Worm (Caenorhabditis elegans): ENCODE results near the gene C08F8.9.
A peak's percentile ranks its signal among the peaks of the same experiment; 100 is the strongest.

Gene C08F8.9

DNA sequence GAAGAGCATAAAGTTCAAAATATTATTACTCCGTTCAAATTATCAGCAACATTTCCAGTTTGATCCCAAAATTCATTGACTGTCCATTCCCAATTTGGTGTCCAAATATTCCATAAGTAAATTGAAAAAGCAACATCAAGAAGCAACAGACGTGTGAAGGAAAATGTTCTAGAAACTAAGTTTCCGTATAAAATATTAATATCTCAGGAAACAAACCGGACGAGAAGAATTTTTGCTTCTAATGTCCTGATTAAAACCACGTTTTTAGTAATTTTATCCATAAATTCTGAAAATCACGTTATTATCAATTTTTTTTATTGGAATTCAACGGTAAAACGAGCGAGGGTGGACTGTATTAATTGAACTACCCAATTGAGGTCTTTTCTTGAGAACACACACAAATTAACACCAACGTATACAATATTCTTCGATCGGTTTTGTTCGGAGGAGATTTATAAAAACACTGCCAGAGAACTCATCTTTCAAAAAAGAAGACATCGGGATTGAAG is 31.4 kb downstream of the C08F8.9 start, which contains the start of gene pigq-1:
pigq-1 (minus strand) TSS at position 286 of the 509 bp plus-strand sequence.
- TF ChIP-seq ttx-3 (tag; optimal IDR thresholded peaks at IDR 0.05) = no peak
- TF ChIP-seq lin-11 (tag; optimal IDR thresholded peaks at IDR 0.05) = no peak
- TF ChIP-seq dve-1 (tag; optimal IDR thresholded peaks at IDR 0.05) = no peak
- TF ChIP-seq eyg-1 (tag; optimal IDR thresholded peaks at IDR 0.05) = no peak
- TF ChIP-seq ahr-1 (tag; optimal IDR thresholded peaks at IDR 0.05) = no peak
- TF ChIP-seq lim-6 (tag; optimal IDR thresholded peaks at IDR 0.05) = no peak
- TF ChIP-seq sox-2 (GFP tag; IDR thresholded peaks at IDR 0.05) = no peak
- TF ChIP-seq unc-3 (GFP tag; conservative IDR thresholded peaks at IDR 0.05) = no peak
- no peak for TF ChIP-seq unc-3 (tag; optimal IDR thresholded peaks at IDR 0.05)
- no peak for TF ChIP-seq hlh-6 (tag; optimal IDR thresholded peaks at IDR 0.05)
- TF ChIP-seq elt-2 (tag; optimal IDR thresholded peaks at IDR 0.05) = no peak
- TF ChIP-seq pax-1 (tag; optimal IDR thresholded peaks at IDR 0.05) = no peak
- no peak for TF ChIP-seq che-1 (tag; optimal IDR thresholded peaks at IDR 0.05)
- no peak for TF ChIP-seq unc-42 (tag; optimal IDR thresholded peaks at IDR 0.05)

DNA sequence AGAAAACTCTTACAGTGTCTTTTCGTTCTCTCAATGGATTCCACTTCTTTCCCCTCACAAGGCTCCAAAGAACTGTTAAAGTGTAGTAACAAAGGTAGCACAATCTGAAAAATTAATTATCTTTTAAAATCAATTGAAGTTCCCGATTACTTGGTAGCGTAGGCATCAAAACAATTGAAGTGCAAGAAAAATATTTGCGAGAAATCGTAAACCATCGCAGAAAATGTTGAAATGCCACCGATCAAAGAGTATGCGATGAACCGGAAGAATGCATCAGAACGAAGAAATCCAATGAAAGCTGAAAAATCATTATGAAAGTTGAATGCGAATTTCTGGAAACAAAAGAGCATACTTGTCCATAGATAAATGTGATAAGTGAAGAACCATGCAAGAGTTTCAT is 31.9 kb downstream of the C08F8.9 start:
- TF ChIP-seq ceh-19 (GFP tag; optimal IDR thresholded peaks at IDR 0.05) = no peak
- TF ChIP-seq tbx-2 (tag; optimal IDR thresholded peaks at IDR 0.05) = no peak
- no peak for TF ChIP-seq ahr-1 (tag; optimal IDR thresholded peaks at IDR 0.05)
- TF ChIP-seq madf-2 (tag; optimal IDR thresholded peaks at IDR 0.05) = no peak
- TF ChIP-seq ceh-18 (tag; optimal IDR thresholded peaks at IDR 0.05) = no peak
- no peak for TF ChIP-seq hlh-6 (tag; optimal IDR thresholded peaks at IDR 0.05)

DNA sequence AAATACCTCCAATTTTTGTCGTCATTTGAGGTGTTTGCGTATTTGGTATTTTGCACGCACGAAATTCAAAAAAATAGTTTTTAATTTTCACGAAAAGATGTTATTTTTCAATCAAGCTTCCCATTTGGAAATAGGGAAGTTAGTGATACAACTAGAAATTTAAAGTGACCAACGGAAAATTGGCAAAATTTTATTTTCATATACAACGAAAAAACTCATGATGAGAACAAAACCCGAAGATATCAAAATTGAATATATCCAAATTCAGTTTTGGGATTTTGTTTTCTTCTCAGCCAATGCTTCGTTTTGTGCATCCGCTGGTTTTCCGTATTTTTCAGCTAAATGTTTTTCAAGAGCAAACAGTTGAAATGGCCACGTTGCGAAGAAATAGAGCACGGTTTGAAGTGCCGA is 32.5 kb downstream of the C08F8.9 start:
- TF ChIP-seq unc-86 (tag; optimal IDR thresholded peaks at IDR 0.05) (no peak), dmd-4 (tag; optimal IDR thresholded peaks at IDR 0.05; ENCODE audit: borderline replicate concordance) (no peak), pag-3 (tag; optimal IDR thresholded peaks at IDR 0.05; ENCODE audit: borderline replicate concordance) (no peak), nhr-11 (tag; optimal IDR thresholded peaks at IDR 0.05) (no peak), ceh-31 (tag; optimal IDR thresholded peaks at IDR 0.05) (no peak), ceh-9 (tag; optimal IDR thresholded peaks at IDR 0.05) (no peak), unc-3 (GFP tag; conservative IDR thresholded peaks at IDR 0.05) (no peak), unc-3 (tag; optimal IDR thresholded peaks at IDR 0.05) (no peak), ceh-24 (tag; optimal IDR thresholded peaks at IDR 0.05) (no peak), odd-2 (tag; optimal IDR thresholded peaks at IDR 0.05) (no peak), ceh-6 (GFP tag; optimal IDR thresholded peaks at IDR 0.05) (no peak), unc-55 (GFP tag; optimal IDR thresholded peaks at IDR 0.05) (no peak), unc-42 (tag; optimal IDR thresholded peaks at IDR 0.05) (no peak)

DNA sequence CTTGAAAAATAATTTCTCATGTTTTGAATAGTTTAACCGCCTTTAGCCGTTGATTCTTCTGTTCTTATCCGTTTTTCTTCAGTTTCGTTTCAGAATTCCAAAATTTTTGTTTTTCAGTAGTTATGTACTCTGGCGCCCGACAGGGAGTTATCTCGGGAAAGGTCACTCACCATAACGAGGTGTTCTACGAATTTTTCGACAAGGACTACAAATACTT is 35.3 kb downstream of the C08F8.9 start, which contains the start of gene F01G4.4:
F01G4.4 (plus strand) TSS at position 118 of the 217 bp plus-strand sequence.
- TF ChIP-seq ceh-2 (tag; optimal IDR thresholded peaks at IDR 0.05) (no peak), dmd-4 (tag; optimal IDR thresholded peaks at IDR 0.05; ENCODE audit: borderline replicate concordance) (no peak), fkh-6 (tag; optimal IDR thresholded peaks at IDR 0.05) (no peak), pqm-1 (tag; optimal IDR thresholded peaks at IDR 0.05) (no peak), hlh-6 (tag; optimal IDR thresholded peaks at IDR 0.05) (no peak), fkh-10 (GFP tag; optimal IDR thresholded peaks at IDR 0.05) (no peak), ets-4 (tag; optimal IDR thresholded peaks at IDR 0.05) (no peak)

DNA sequence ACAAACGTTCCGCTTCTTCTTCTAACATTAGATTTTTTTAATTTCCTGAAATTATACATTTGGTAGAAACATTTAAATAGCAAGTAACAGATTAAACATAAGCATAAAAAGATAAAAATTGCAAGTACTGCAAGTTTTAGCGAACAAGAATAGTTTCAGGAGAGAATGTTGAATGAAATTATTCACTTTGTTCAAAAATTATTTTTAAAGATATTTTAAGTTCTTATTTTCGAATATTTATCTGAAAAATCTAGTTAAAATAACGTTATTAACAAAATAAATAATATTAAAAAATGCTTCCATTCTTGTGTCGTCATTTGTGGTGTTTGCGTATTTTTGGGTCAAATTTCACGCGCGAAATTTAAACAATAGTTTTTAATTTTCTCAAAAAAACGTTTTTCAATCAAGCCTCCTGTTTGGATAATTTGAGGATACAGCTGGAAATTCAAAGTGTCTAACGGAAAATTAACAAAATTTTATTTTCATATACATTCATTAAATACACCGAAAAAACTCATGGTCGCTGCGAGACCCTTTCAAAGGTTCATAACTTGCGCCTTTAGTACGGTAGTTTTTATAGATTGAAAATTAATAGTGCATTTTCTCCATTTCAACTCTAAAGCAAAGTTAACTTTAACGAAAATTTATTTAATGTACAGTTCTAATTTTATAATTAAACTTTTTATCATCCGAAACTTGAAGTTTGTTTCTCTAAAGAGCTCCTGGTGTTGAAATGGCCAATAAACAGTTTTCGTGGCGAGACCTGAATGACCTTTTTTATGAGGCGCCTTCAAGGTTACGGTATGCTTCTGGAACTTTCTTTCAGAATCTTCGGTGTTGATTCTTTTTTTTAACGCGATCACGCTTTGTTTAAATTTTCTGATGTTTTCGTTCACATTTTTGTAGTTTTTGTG is 35.8 kb downstream of the C08F8.9 start, which contains the start of gene skih-2:
skih-2 (minus strand) TSS at position 51 of the 914 bp plus-strand sequence.
- TF ChIP-seq nhr-232 (tag; optimal IDR thresholded peaks at IDR 0.05) = no peak
- TF ChIP-seq che-1 (tag; optimal IDR thresholded peaks at IDR 0.05) = no peak
- peak; percentile 90 for TF ChIP-seq ceh-34 (tag; optimal IDR thresholded peaks at IDR 0.05)
- TF ChIP-seq nfya-1 (tag; optimal IDR thresholded peaks at IDR 0.05) = peak; percentile 27
- no peak for TF ChIP-seq K09A11.1 (tag; optimal IDR thresholded peaks at IDR 0.05; ENCODE audit: insufficient read depth)
- no peak for TF ChIP-seq pha-4 (tag; optimal IDR thresholded peaks at IDR 0.05)
- TF ChIP-seq madf-2 (tag; optimal IDR thresholded peaks at IDR 0.05) = no peak

Measured in whole organism, late embryonic.